Worm (Caenorhabditis elegans) whole organism, L2 larva: ENCODE results near the gene txt-1.

Experiments
- alr-1 ChIP-seq: fragments of 150-350 bp; optimal IDR thresholded peaks from 2 replicates; lab custom pipeline; 2014; ENCODE audit warnings: missing biosample characterization, missing genetic modification characterization
- ceh-82 ChIP-seq: fragments of 150-350 bp; optimal IDR thresholded peaks from 2 replicates; lab custom pipeline; 2014; ENCODE audit warnings: missing biosample characterization, missing genetic modification characterization
- dmd-4 ChIP-seq: sonication (generic microtip); optimal IDR thresholded peaks from 2 replicates; lab custom pipeline; 2017; ENCODE audit warnings: missing biosample characterization, missing genetic modification characterization
- elt-1 ChIP-seq: fragments of 150-350 bp; optimal IDR thresholded peaks from 2 replicates; lab custom pipeline; 2014; ENCODE audit warnings: missing biosample characterization, missing genetic modification characterization
- fos-1 ChIP-seq: fragments of 150-350 bp; optimal IDR thresholded peaks from 2 replicates; lab custom pipeline; 2014; ENCODE audit warnings: missing biosample characterization, missing genetic modification characterization
- nhr-11 ChIP-seq: fragments of 150-350 bp; optimal IDR thresholded peaks from 2 replicates; lab custom pipeline; 2014; ENCODE audit warnings: missing biosample characterization, missing genetic modification characterization
- nhr-237 ChIP-seq: fragments of 150-350 bp; optimal IDR thresholded peaks from 2 replicates; lab custom pipeline; 2014; ENCODE audit warnings: missing biosample characterization, missing genetic modification characterization
- skn-1 ChIP-seq: sonication (generic microtip); optimal IDR thresholded peaks from 2 replicates; lab custom pipeline; 2017; ENCODE audit warnings: missing biosample characterization, missing genetic modification characterization
- zag-1 ChIP-seq: fragments of 150-350 bp; optimal IDR thresholded peaks from 2 replicates; lab custom pipeline; 2014; ENCODE audit warnings: missing biosample characterization, missing genetic modification characterization
- ztf-11 ChIP-seq: sonication (generic microtip); optimal IDR thresholded peaks from 2 replicates; lab custom pipeline; 2017; ENCODE audit warnings: missing biosample characterization, missing genetic modification characterization

- no peak for TF ChIP-seq zag-1 (tag; lab: Kevin White, UChicago)
- TF ChIP-seq ceh-82 (tag; lab: Kevin White, UChicago): no peak
- no peak for TF ChIP-seq alr-1 (tag; lab: Kevin White, UChicago)
- no peak for TF ChIP-seq ztf-11 (tag; lab: Kevin White, UChicago)
- no peak for TF ChIP-seq nhr-237 (tag; lab: Kevin White, UChicago)
- no peak for TF ChIP-seq dmd-4 (tag; lab: Kevin White, UChicago)
- TF ChIP-seq skn-1 (tag; lab: Kevin White, UChicago): no peak
- no peak for TF ChIP-seq fos-1
- TF ChIP-seq nhr-11 (tag; lab: Kevin White, UChicago): no peak
- no peak for TF ChIP-seq elt-1 (tag; lab: Kevin White, UChicago)
These were observed 15.1 kb downstream of the txt-1 start, which contains the start of gene K10B4.3 for ce11 chrII:121121-121520.
